Worm (Caenorhabditis elegans) whole organism, late embryonic: ENCODE measurements around the gene klp-6.

Experiments used
- che-1 ChIP-seq: sonication (generic microtip); optimal IDR thresholded peaks from 2 replicates; lab custom pipeline; 2016; ENCODE audit warnings: mild to moderate bottlenecking, missing genetic modification characterization, missing compliant biosample characterization
- fkh-10 ChIP-seq: fragments of 150-350 bp; optimal IDR thresholded peaks from 2 replicates; lab custom pipeline; 2014; ENCODE audit warnings: missing biosample characterization, missing genetic modification reagents, missing genetic modification characterization
- nhr-11 ChIP-seq: fragments of 150-350 bp; optimal IDR thresholded peaks from 2 replicates; lab custom pipeline; 2014; ENCODE audit warnings: missing biosample characterization, missing genetic modification characterization
- tbx-2 ChIP-seq: sonication (generic microtip); optimal IDR thresholded peaks from 2 replicates; lab custom pipeline; 2016; ENCODE audit warnings: missing genetic modification characterization, missing compliant biosample characterization

ce11 chrIII:5044709-5045108 is 14.0 kb downstream of the klp-6 start, which contains the start of gene C45G9.14:
- TF ChIP-seq che-1 (tag; lab: Kevin White, UChicago) (no peak), tbx-2 (tag; lab: Kevin White, UChicago) (no peak), nhr-11 (tag; lab: Kevin White, UChicago) (no peak), fkh-10 (GFP tag; lab: Kevin White, UChicago) (no peak)
